Fruit fly (Drosophila melanogaster) whole organism, embryonic: ENCODE measurements around the gene tbrd-1.

Source experiments
- CG10543 ChIP-seq: fragments of 200-800 bp; sonication (Bioruptor generic); optimal IDR thresholded peaks from 3 replicates; lab custom pipeline; 2017; ENCODE audit warnings: missing biosample characterization, mild to moderate bottlenecking, missing genetic modification characterization, moderate library complexity
- CG12942 ChIP-seq: fragments of 200-800 bp; sonication (Bioruptor generic); optimal IDR thresholded peaks from 3 replicates; lab custom pipeline; 2016; ENCODE audit warnings: missing biosample characterization, missing genetic modification characterization
- CG14050 ChIP-seq: fragments of 200-800 bp; sonication (Bioruptor generic); IDR thresholded peaks from 3 replicates; pipeline ENCODE4 v1.3.6; 2022; ENCODE audit warnings: missing biosample characterization, missing genetic modification characterization
- CG14441 ChIP-seq: fragments of 200-800 bp; sonication (Bioruptor generic); IDR thresholded peaks from 2 replicates; pipeline ENCODE4 v1.3.6; 2022; ENCODE audit warnings: missing biosample characterization, missing genetic modification characterization
- CG14965 ChIP-seq: fragments of 200-800 bp; sonication (Bioruptor generic); optimal IDR thresholded peaks from 2 replicates; lab custom pipeline; 2016; ENCODE audit warnings: missing biosample characterization, missing genetic modification characterization, borderline replicate concordance
- CG1603 ChIP-seq: fragments of 200-800 bp; sonication (Bioruptor generic); optimal IDR thresholded peaks from 2 replicates; lab custom pipeline; 2019; ENCODE audit warnings: missing biosample characterization, mild to moderate bottlenecking, missing genetic modification characterization, moderate library complexity
- CG17186 ChIP-seq: fragments of 200-800 bp; sonication (Bioruptor generic); optimal IDR thresholded peaks from 3 replicates; lab custom pipeline; 2017; ENCODE audit warnings: missing biosample characterization, missing genetic modification reagents, missing genetic modification characterization
- CG17612 ChIP-seq: fragments of 200-800 bp; sonication (Bioruptor generic); IDR thresholded peaks from 2 replicates; pipeline ENCODE4 v1.3.6; 2022; ENCODE audit warnings: missing biosample characterization, missing genetic modification characterization
- CG2678 ChIP-seq: fragments of 200-800 bp; sonication (Bioruptor generic); optimal IDR thresholded peaks from 3 replicates; lab custom pipeline; 2019; ENCODE audit warnings: missing biosample characterization, mild to moderate bottlenecking, missing genetic modification characterization, moderate library complexity
- CG30431 ChIP-seq: fragments of 200-800 bp; sonication (Bioruptor generic); optimal IDR thresholded peaks from 2 replicates; lab custom pipeline; 2017; ENCODE audit warnings: missing biosample characterization, missing genetic modification characterization
- CG33213 ChIP-seq: fragments of 200-800 bp; sonication (Bioruptor generic); optimal IDR thresholded peaks from 3 replicates; lab custom pipeline; 2016; ENCODE audit warnings: missing biosample characterization, missing genetic modification characterization
- CG6791 ChIP-seq: fragments of 200-800 bp; sonication (Bioruptor generic); IDR thresholded peaks from 3 replicates; pipeline ENCODE4 v1.3.6; 2022; ENCODE audit warnings: missing biosample characterization, missing genetic modification characterization; ENCODE audit not compliant: partially characterized antibody
- CG8765 ChIP-seq: fragments of 200-800 bp; sonication (Bioruptor generic); IDR thresholded peaks from 2 replicates; pipeline ENCODE4 v1.3.6; 2022; ENCODE audit warnings: missing biosample characterization, missing genetic modification characterization
- CG8924 ChIP-seq: fragments of 200-800 bp; optimal IDR thresholded peaks from 3 replicates; lab custom pipeline; 2019; ENCODE audit warnings: missing biosample characterization, mild to moderate bottlenecking, missing genetic modification characterization, moderate library complexity
- CG9932 ChIP-seq: fragments of 200-800 bp; sonication (Bioruptor generic); IDR thresholded peaks from 2 replicates; pipeline ENCODE4 v1.3.6; 2022; ENCODE audit warnings: missing biosample characterization, missing genetic modification characterization
- CoRest ChIP-seq: fragments of 200-800 bp; sonication (Bioruptor generic); optimal IDR thresholded peaks from 3 replicates; lab custom pipeline; 2018; ENCODE audit warnings: missing biosample characterization, mild to moderate bottlenecking, missing genetic modification characterization, moderate library complexity
- D ChIP-seq, 2 experiments: fragments of 200-800 bp in 1 of 2; fragments of >200 bp in 1 of 2; sonication (Bioruptor generic) in 1 of 2; optimal IDR thresholded peaks; 2 replicates in 1 of 2; 3 replicates in 1 of 2; lab custom pipeline; 2017; ENCODE audit warnings: mild to moderate bottlenecking in 1 of 2, missing biosample characterization in 1 of 2, missing genetic modification characterization in 1 of 2, missing genetic modification reagents in 1 of 2
- Dref ChIP-seq: fragments of 200-800 bp; sonication (Bioruptor generic); IDR thresholded peaks from 2 replicates; pipeline ENCODE4 v1.3.6; 2022; ENCODE audit warnings: missing biosample characterization, missing genetic modification characterization
- Ets65A ChIP-seq: fragments of 200-800 bp; sonication (Bioruptor generic); peaks from one replicate; lab custom pipeline; 2016; ENCODE audit warnings: missing biosample characterization, missing genetic modification characterization
- Oli ChIP-seq: fragments of 200-800 bp; sonication (Bioruptor generic); optimal IDR thresholded peaks from 2 replicates; lab custom pipeline; 2018; ENCODE audit warnings: missing biosample characterization, mild to moderate bottlenecking, missing genetic modification characterization, moderate library complexity
- Rfx ChIP-seq: fragments of 200-800 bp; sonication (Bioruptor generic); IDR thresholded peaks from 2 replicates; pipeline ENCODE4 v1.3.6; 2022; ENCODE audit warnings: missing biosample characterization, missing genetic modification characterization
- Sox100B ChIP-seq: fragments of 200-800 bp; sonication (Bioruptor generic); optimal IDR thresholded peaks from 3 replicates; lab custom pipeline; 2018; ENCODE audit warnings: missing biosample characterization, mild to moderate bottlenecking, missing genetic modification characterization
- Tbp ChIP-seq: fragments of >200 bp; optimal IDR thresholded peaks from 2 replicates; lab custom pipeline; 2018; ENCODE audit warnings: missing biosample characterization, missing genetic modification characterization
- ab ChIP-seq: fragments of 200-800 bp; sonication (Bioruptor generic); optimal IDR thresholded peaks from 2 replicates; lab custom pipeline; 2016; ENCODE audit warnings: missing biosample characterization, missing genetic modification characterization
- bab2 ChIP-seq: fragments of 200-800 bp; sonication (Bioruptor generic); optimal IDR thresholded peaks from 2 replicates; lab custom pipeline; 2016; ENCODE audit warnings: missing biosample characterization, missing genetic modification characterization
- cato ChIP-seq: fragments of 200-800 bp; sonication (Bioruptor generic); optimal IDR thresholded peaks from 2 replicates; lab custom pipeline; 2016; ENCODE audit warnings: missing biosample characterization, missing genetic modification characterization, borderline replicate concordance
- chinmo ChIP-seq: fragments of 200-800 bp; sonication (Bioruptor generic); IDR thresholded peaks from 4 replicates; pipeline ENCODE4 v1.3.6; 2022; ENCODE audit warnings: missing biosample characterization, missing genetic modification characterization; ENCODE audit not compliant: partially characterized antibody
- corto ChIP-seq: fragments of 200-800 bp; sonication (Bioruptor generic); optimal IDR thresholded peaks from 2 replicates; lab custom pipeline; 2016; ENCODE audit warnings: missing biosample characterization, mild to moderate bottlenecking, missing genetic modification characterization, moderate library complexity
- dmrt99B ChIP-seq: fragments of 200-800 bp; sonication (Bioruptor generic); optimal IDR thresholded peaks from 2 replicates; lab custom pipeline; 2018; ENCODE audit warnings: missing biosample characterization, mild to moderate bottlenecking, missing genetic modification characterization, moderate library complexity
- dysf ChIP-seq: fragments of 200-800 bp; sonication (Bioruptor generic); IDR thresholded peaks from 3 replicates; pipeline ENCODE4 v1.3.6; 2022; ENCODE audit warnings: missing biosample characterization, missing genetic modification characterization
- esg ChIP-seq: fragments of 200-800 bp; sonication (Bioruptor generic); conservative IDR thresholded peaks from 2 replicates; pipeline ENCODE4 v1.3.6; 2022; ENCODE audit warnings: missing biosample characterization, missing genetic modification characterization
- ewg ChIP-seq: fragments of 200-800 bp; sonication (Bioruptor generic); optimal IDR thresholded peaks from 3 replicates; lab custom pipeline; 2017; ENCODE audit warnings: mild to moderate bottlenecking, missing biosample characterization, missing genetic modification reagents, missing genetic modification characterization
- fd3F ChIP-seq: fragments of 200-800 bp; sonication (Bioruptor generic); optimal IDR thresholded peaks from 2 replicates; lab custom pipeline; 2018; ENCODE audit warnings: missing biosample characterization, mild to moderate bottlenecking, missing genetic modification characterization, moderate library complexity
- h ChIP-seq: fragments of >200 bp; optimal IDR thresholded peaks from 2 replicates; lab custom pipeline; 2017
- jing ChIP-seq: fragments of 200-800 bp; sonication (Bioruptor generic); optimal IDR thresholded peaks from 2 replicates; lab custom pipeline; 2018; ENCODE audit warnings: missing biosample characterization, mild to moderate bottlenecking, missing genetic modification characterization
- kay ChIP-seq: fragments of 200-800 bp; sonication (Bioruptor generic); optimal IDR thresholded peaks from 2 replicates; lab custom pipeline; 2016; ENCODE audit warnings: missing biosample characterization, missing genetic modification characterization
- lbe ChIP-seq: fragments of 200-800 bp; sonication (Bioruptor generic); optimal IDR thresholded peaks from 2 replicates; lab custom pipeline; 2016; ENCODE audit warnings: missing biosample characterization, mild to moderate bottlenecking, missing genetic modification characterization
- pum ChIP-seq: fragments of 200-800 bp; sonication (Bioruptor generic); optimal IDR thresholded peaks from 2 replicates; lab custom pipeline; 2016; ENCODE audit warnings: missing biosample characterization, missing genetic modification characterization
- pzg ChIP-seq: fragments of 200-800 bp; sonication (Bioruptor generic); optimal IDR thresholded peaks from 3 replicates; lab custom pipeline; 2018; ENCODE audit warnings: missing biosample characterization, mild to moderate bottlenecking, missing genetic modification characterization, moderate library complexity
- so ChIP-seq: fragments of 200-800 bp; sonication (Bioruptor generic); IDR thresholded peaks from 3 replicates; pipeline ENCODE4 v1.3.6; 2022; ENCODE audit warnings: missing biosample characterization, missing genetic modification characterization
- sr ChIP-seq: fragments of 200-800 bp; sonication (Bioruptor generic); IDR thresholded peaks from 3 replicates; pipeline ENCODE4 v1.3.6; 2022; ENCODE audit warnings: missing biosample characterization, missing genetic modification characterization
- stwl ChIP-seq: fragments of 200-800 bp; sonication (Bioruptor generic); optimal IDR thresholded peaks from 3 replicates; lab custom pipeline; 2018; ENCODE audit warnings: missing biosample characterization, mild to moderate bottlenecking, missing genetic modification characterization, moderate library complexity
- tgo ChIP-seq: fragments of 200-800 bp; sonication (Bioruptor generic); IDR thresholded peaks from 3 replicates; pipeline ENCODE4 v1.3.6; 2022; ENCODE audit warnings: missing biosample characterization, missing genetic modification characterization
- tna ChIP-seq: fragments of 200-800 bp; sonication (Bioruptor generic); IDR thresholded peaks from 2 replicates; pipeline ENCODE4 v1.3.6; 2022; ENCODE audit warnings: missing biosample characterization, missing genetic modification characterization; ENCODE audit not compliant: partially characterized antibody
- tup ChIP-seq: fragments of 200-800 bp; sonication (Bioruptor generic); optimal IDR thresholded peaks from 2 replicates; lab custom pipeline; 2016; ENCODE audit warnings: missing biosample characterization, mild to moderate bottlenecking, missing genetic modification characterization, moderate library complexity
- yki ChIP-seq: fragments of >200 bp; optimal IDR thresholded peaks from 3 replicates; lab custom pipeline; 2018
- zen ChIP-seq: fragments of 200-800 bp; sonication (Bioruptor generic); optimal IDR thresholded peaks from 3 replicates; lab custom pipeline; 2018; ENCODE audit warnings: missing biosample characterization, mild to moderate bottlenecking, missing genetic modification characterization, moderate library complexity
- zfh1 ChIP-seq: fragments of 200-800 bp; sonication (Bioruptor generic); IDR thresholded peaks from 3 replicates; pipeline ENCODE4 v1.3.6; 2022; ENCODE audit warnings: missing biosample characterization, missing genetic modification characterization

Gene tbrd-1

dm6 chr3R:23933684-23934575, 40.6 kb upstream of the tbrd-1 start, which contains the start of gene CG5854 (continued):
- TF ChIP-seq zen (tag; lab: Kevin White, UChicago) (peak; percentile 11), tna (GFP tag; lab: Robert Waterston, UW) (no peak), cato (GFP tag; lab: Kevin White, UChicago) (peak; percentile 62), CG14050 (GFP tag; lab: Robert Waterston, UW) (peak; percentile 35; the same call in 1 of the 3 replicates), esg (GFP tag; lab: Robert Waterston, UW) (peak; percentile 70), ewg (GFP tag; lab: Kevin White, UChicago) (peak; percentile 73), jing (no peak), ab (peak; percentile 16), Dref (GFP tag; lab: Robert Waterston, UW) (no peak), CG12942 (GFP tag; lab: Kevin White, UChicago) (peak; percentile 50), pum (GFP tag; lab: Kevin White, UChicago) (peak; percentile 64), pzg (GFP tag; lab: Kevin White, UChicago) (peak; percentile 81), fd3F (GFP tag; lab: Kevin White, UChicago) (peak; percentile 21), CG17612 (no peak), Ets65A (peak; percentile 86), so (peak; percentile 74; the same call in 2 of the 3 replicates), tup (GFP tag; lab: Kevin White, UChicago) (peak; percentile 62), CG33213 (peak; percentile 56), CG8924 (tag; lab: Kevin White, UChicago) (peak; percentile 73), bab2 (GFP tag; lab: Kevin White, UChicago) (peak; percentile 74), CG6791 (GFP tag; lab: Robert Waterston, UW) (no peak), Tbp (GFP tag; lab: Kevin White, UChicago) (no peak), CG17186 (GFP tag; lab: Kevin White, UChicago) (peak; percentile 11), CG14441 (GFP tag; lab: Robert Waterston, UW) (peak; percentile 62; the same call in 1 of the 2 replicates), CG9932 (GFP tag; lab: Robert Waterston, UW) (0 out of 2 replicates have a peak, but pooled peaks have one; percentile 24), CG14965 (GFP tag; lab: Kevin White, UChicago) (no peak), Rfx (GFP tag; lab: Robert Waterston, UW) (peak; percentile 77), yki (no peak), sr (peak; percentile 32; the same call in 1 of the 3 replicates), stwl (tag; lab: Kevin White, UChicago) (peak; percentile 36), CG1603 (tag; lab: Kevin White, UChicago) (peak; percentile 92), CG2678 (peak; percentile 76), lbe (peak; percentile 92), h (lab: Kevin White, UChicago) (no peak), CG30431 (GFP tag; lab: Kevin White, UChicago) (peak; percentile 76), dysf (GFP tag; lab: Robert Waterston, UW) (peak; percentile 80), CG8765 (GFP tag; lab: Robert Waterston, UW) (no peak), Oli (tag; lab: Kevin White, UChicago) (peak; percentile 83), D (optimal IDR thresholded peaks at IDR 0.05; lab: Kevin White, UChicago) (no peak), D (GFP tag; optimal IDR thresholded peaks at IDR 0.05; lab: Kevin White, UChicago) (peak; percentile 74), chinmo (GFP tag; lab: Robert Waterston, UW) (peak; percentile 83; the same call in 1 of the 4 replicates), zfh1 (GFP tag; lab: Robert Waterston, UW) (peak; percentile 92), CoRest (peak; percentile 52), kay (no peak), corto (GFP tag; lab: Kevin White, UChicago) (no peak), tgo (GFP tag; lab: Robert Waterston, UW) (peak; percentile 66), Sox100B (GFP tag; lab: Kevin White, UChicago) (peak; percentile 52), dmrt99B (peak; percentile 73), CG10543 (GFP tag; lab: Kevin White, UChicago) (peak; percentile 34)
